Fruit fly (Drosophila melanogaster): ENCODE results near the gene chas.
A peak's percentile ranks its signal among the peaks of the same experiment; 100 is the strongest.

The chas gene

dm6 chrX:17713740-17714135, 15.2 kb upstream of the chas start (continued):
- TF ChIP-seq CG18599 (GFP tag; optimal IDR thresholded peaks at IDR 0.05) (peak; percentile 76), CG1602 (GFP tag; optimal IDR thresholded peaks at IDR 0.05) (no peak), CG15073 (GFP tag; optimal IDR thresholded peaks at IDR 0.05) (no peak), NK7.1 (GFP tag; optimal IDR thresholded peaks at IDR 0.05) (peak; percentile 52), CG10565 (GFP tag; optimal IDR thresholded peaks at IDR 0.05) (no peak), HmgD (GFP tag; optimal IDR thresholded peaks at IDR 0.05) (peak; percentile 17), Myb (GFP tag; optimal IDR thresholded peaks at IDR 0.05) (peak; percentile 47), CG33213 (GFP tag; optimal IDR thresholded peaks at IDR 0.05) (peak; percentile 69), Bdp1 (GFP tag; optimal IDR thresholded peaks at IDR 0.05) (peak; percentile 54), CG8359 (GFP tag; optimal IDR thresholded peaks at IDR 0.05; ENCODE audit: borderline replicate concordance) (no peak), CG2875 (GFP tag; optimal IDR thresholded peaks at IDR 0.05) (peak; percentile 54), stc (GFP tag; IDR thresholded peaks at IDR 0.05) (peak; percentile 61), NFAT (GFP tag; IDR thresholded peaks at IDR 0.05) (peak; percentile 72), Hmx (GFP tag; optimal IDR thresholded peaks at IDR 0.05) (no peak), HmgZ (tag; optimal IDR thresholded peaks at IDR 0.05) (peak; percentile 43), dati (GFP tag; IDR thresholded peaks at IDR 0.05) (peak; percentile 37; the same call in 1 of the 2 replicates), psq (GFP tag; optimal IDR thresholded peaks at IDR 0.05) (no peak), CG7786 (GFP tag; optimal IDR thresholded peaks at IDR 0.05) (peak; percentile 81), kni (GFP tag; optimal IDR thresholded peaks at IDR 0.05) (peak; percentile 84), Aef1 (GFP tag; IDR thresholded peaks at IDR 0.05) (peak; percentile 87), wdn (GFP tag; IDR thresholded peaks at IDR 0.05) (peak; percentile 45; the same call in 1 of the 2 replicates), cato (GFP tag; optimal IDR thresholded peaks at IDR 0.05; ENCODE audit: borderline replicate concordance) (peak; percentile 16), Max (GFP tag; optimal IDR thresholded peaks at IDR 0.05) (peak; percentile 25), rib (GFP tag; IDR thresholded peaks at IDR 0.05) (peak; percentile 73), chn (GFP tag; optimal IDR thresholded peaks at IDR 0.05) (peak; percentile 59), ttk (GFP tag; IDR thresholded peaks at IDR 0.05) (peak; percentile 82), B-H2 (GFP tag; optimal IDR thresholded peaks at IDR 0.05) (no peak), Med (GFP tag) (peak; percentile 97), CG15514 (GFP tag; optimal IDR thresholded peaks at IDR 0.05) (peak; percentile 38), CG4360 (GFP tag; IDR thresholded peaks at IDR 0.05) (peak; percentile 43; the same call in 1 of the 2 replicates), Vsx1 (GFP tag; optimal IDR thresholded peaks at IDR 0.05) (no peak), ranshi (GFP tag; IDR thresholded peaks at IDR 0.05) (peak; percentile 83), ind (GFP tag; optimal IDR thresholded peaks at IDR 0.05) (peak; percentile 82), CG11456 (GFP tag; IDR thresholded peaks at IDR 0.05) (peak; percentile 86), CG17802 (tag; optimal IDR thresholded peaks at IDR 0.05) (peak; percentile 24), BtbVII (GFP tag; optimal IDR thresholded peaks at IDR 0.05) (no peak), ERR (GFP tag; optimal IDR thresholded peaks at IDR 0.05) (peak; percentile 65), CG4404 (GFP tag; IDR thresholded peaks at IDR 0.05) (peak; percentile 31; the same call in 1 of the 2 replicates), CG14441 (GFP tag; IDR thresholded peaks at IDR 0.05) (peak; percentile 85), CG4820 (GFP tag; optimal IDR thresholded peaks at IDR 0.05) (peak; percentile 66), CG5953 (GFP tag; IDR thresholded peaks at IDR 0.05) (peak; percentile 56; the same call in 1 of the 2 replicates), CG18262 (tag; optimal IDR thresholded peaks at IDR 0.05) (peak; percentile 65), CG17186 (GFP tag; optimal IDR thresholded peaks at IDR 0.05) (no peak), CG10274 (GFP tag; optimal IDR thresholded peaks at IDR 0.05) (no peak), zf30C (GFP tag; optimal IDR thresholded peaks at IDR 0.05) (no peak), aop (GFP tag; IDR thresholded peaks at IDR 0.05) (peak; percentile 54), CG1529 (GFP tag; optimal IDR thresholded peaks at IDR 0.05) (peak; percentile 54), CG12942 (GFP tag; optimal IDR thresholded peaks at IDR 0.05) (peak; percentile 46), Hsf (GFP tag; optimal IDR thresholded peaks at IDR 0.05) (peak; percentile 65), tll (GFP tag; optimal IDR thresholded peaks at IDR 0.05) (no peak), CG2120 (GFP tag; optimal IDR thresholded peaks at IDR 0.05) (peak; percentile 69), Dip2 (GFP tag; IDR thresholded peaks at IDR 0.05) (no peak)

All from whole organism, embryonic.